Worm (Caenorhabditis elegans) whole organism, L4 larva: ENCODE measurements around the gene T27E7.4.
A peak's percentile ranks its signal among the peaks of the same experiment; 100 is the strongest.

ENCODE experiments used
- Y105C5A.15 ChIP-seq: fragments of 200-800 bp; sonication (Bioruptor generic); IDR thresholded peaks from 2 replicates; pipeline ENCODE4 v1.3.6; 2022; ENCODE audit warnings: missing genetic modification characterization, missing compliant biosample characterization
- ama-1 ChIP-seq: fragments of 150-350 bp; optimal IDR thresholded peaks from 2 replicates; lab custom pipeline; 2014; ENCODE audit warnings: inconsistent platforms, mixed read lengths
- arid-1 ChIP-seq: fragments of 200-800 bp; sonication (Bioruptor generic); conservative IDR thresholded peaks from 2 replicates; pipeline ENCODE4 v1.3.6; 2022; ENCODE audit warnings: missing genetic modification reagents, missing genetic modification characterization, missing compliant biosample characterization
- ceh-32 ChIP-seq: sonication (generic microtip); optimal IDR thresholded peaks from 2 replicates; lab custom pipeline; 2016; ENCODE audit warnings: mild to moderate bottlenecking, missing genetic modification characterization, missing compliant biosample characterization; ENCODE audit not compliant: poor library complexity
- fos-1 ChIP-seq: fragments of 150-350 bp; optimal IDR thresholded peaks from 2 replicates; lab custom pipeline; 2014; ENCODE audit warnings: missing biosample characterization, missing genetic modification characterization
- lsy-2 ChIP-seq, 2 experiments: fragments of 150-350 bp in 1 of 2; sonication (generic microtip) in 1 of 2; optimal IDR thresholded peaks; 2 replicates each; lab custom pipeline; 2014 to 2017; ENCODE audit warnings: missing biosample characterization in 2 of 2, missing genetic modification characterization in 2 of 2
- mdl-1 ChIP-seq, 2 experiments: fragments of 150-350 bp in 1 of 2; sonication (generic microtip) in 1 of 2; optimal IDR thresholded peaks; 2 replicates each; lab custom pipeline; 2014 to 2017; ENCODE audit warnings: missing biosample characterization in 2 of 2, missing genetic modification characterization in 2 of 2
- nhr-11 ChIP-seq: fragments of 150-350 bp; optimal IDR thresholded peaks from 2 replicates; lab custom pipeline; 2014; ENCODE audit warnings: missing biosample characterization, missing genetic modification characterization
- nhr-77 ChIP-seq: fragments of 150-350 bp; optimal IDR thresholded peaks from 2 replicates; lab custom pipeline; 2014; ENCODE audit warnings: missing biosample characterization, missing genetic modification characterization
- unc-62 ChIP-seq, 3 experiments: fragments of 150-350 bp in 1 of 3; sonication (generic microtip); optimal IDR thresholded peaks in 2 of 3; peaks in 1 of 3; 1 replicate in 1 of 3; 2 replicates in 2 of 3; lab custom pipeline; 2014 to 2017; ENCODE audit warnings: missing biosample characterization in 3 of 3, missing genetic modification characterization in 3 of 3, missing genetic modification reagents in 3 of 3, missing genotype in 1 of 3
- vab-7 ChIP-seq: fragments of 200-800 bp; sonication (Bioruptor generic); IDR thresholded peaks from 2 replicates; pipeline ENCODE4 v1.3.6; 2022; ENCODE audit warnings: missing genetic modification reagents, missing genetic modification characterization, missing compliant biosample characterization

- TF ChIP-seq fos-1 (tag; lab: Kevin White, UChicago) (no peak), lsy-2 (tag; optimal IDR thresholded peaks at IDR 0.05; lab: Kevin White, UChicago) (no peak), nhr-11 (tag; lab: Kevin White, UChicago) (no peak), unc-62 (GFP tag; optimal IDR thresholded peaks at IDR 0.05 in 1 of 2; lab: Kevin White, UChicago) (peak in 1 of 2 experiments; percentile 90), unc-62 (tag; optimal IDR thresholded peaks at IDR 0.05; lab: Kevin White, UChicago) (no peak), ceh-32 (tag; lab: Kevin White, UChicago) (no peak), arid-1 (GFP tag; lab: Robert Waterston, UW) (no peak), mdl-1 (tag; optimal IDR thresholded peaks at IDR 0.05; lab: Kevin White, UChicago) (no peak), Y105C5A.15 (GFP tag; lab: Robert Waterston, UW) (no peak), vab-7 (GFP tag; lab: Robert Waterston, UW) (no peak), nhr-77 (tag; lab: Kevin White, UChicago) (no peak), ama-1 (lab: Kevin White, UChicago) (no peak)
Measured at ce11 chrIV:14506995-14507394, 27.9 kb downstream of the T27E7.4 start.
